Worm (Caenorhabditis elegans) whole organism, L3 larva: ENCODE data around the gene Y7A5A.3.

Source experiments
- nhr-12 ChIP-seq: fragments of 150-350 bp; optimal IDR thresholded peaks from 2 replicates; lab custom pipeline; 2014; ENCODE audit warnings: missing biosample characterization, missing genetic modification characterization
- skn-1 ChIP-seq: fragments of 150-350 bp; optimal IDR thresholded peaks from 2 replicates; lab custom pipeline; 2014; ENCODE audit warnings: missing biosample characterization, missing genetic modification characterization

- TF ChIP-seq skn-1 (tag; lab: Kevin White, UChicago) = no peak
- no peak for TF ChIP-seq nhr-12 (tag; lab: Kevin White, UChicago)
Observed at ce11 chrX:15766147-15766546, 18.3 kb downstream of the Y7A5A.3 start, which contains the start of gene bus-17.
